Fruit fly (Drosophila melanogaster): ENCODE data around the gene chinmo.

chinmo gene

DNA sequence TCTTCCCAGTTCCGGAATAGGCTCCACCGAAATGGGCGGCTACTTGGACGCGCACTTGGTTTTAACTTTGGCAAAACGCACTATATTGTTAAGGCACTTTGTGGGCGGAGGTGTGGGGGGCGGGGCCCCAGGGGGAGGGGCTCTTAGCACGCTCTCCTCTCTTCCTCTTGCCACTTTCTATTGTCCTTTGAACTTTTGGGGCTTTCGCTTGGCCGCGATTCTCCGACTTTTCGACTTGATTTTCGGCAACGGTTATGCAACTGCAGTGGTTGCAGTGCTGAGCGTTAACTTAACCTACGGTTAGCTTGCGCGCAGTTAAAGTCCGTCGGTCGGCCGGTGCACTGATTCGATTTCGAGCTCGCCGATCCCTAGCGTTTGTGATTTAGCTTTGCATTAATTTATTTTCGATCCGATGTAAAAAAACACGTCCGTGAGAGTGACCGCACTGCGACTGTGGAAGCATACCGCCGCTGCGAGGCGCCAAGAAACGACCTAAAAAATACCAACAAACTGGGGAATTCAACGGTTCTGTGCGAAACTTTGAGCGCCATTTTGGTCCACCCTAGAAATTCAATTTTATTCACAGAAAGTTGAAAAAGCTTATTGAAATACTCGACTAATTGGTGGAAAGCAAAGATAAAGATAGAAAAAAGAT lies 73.0 kb downstream of the chinmo start, which contains the start of gene Rim2 (continued):
- no peak for TF ChIP-seq CG6854 (GFP tag; optimal IDR thresholded peaks at IDR 0.05)
- TF ChIP-seq CG6765 (GFP tag; optimal IDR thresholded peaks at IDR 0.05) = peak; percentile 10
- TF ChIP-seq Mad (GFP tag; optimal IDR thresholded peaks at IDR 0.05) = no peak
- no peak for TF ChIP-seq CG17802 (tag; optimal IDR thresholded peaks at IDR 0.05)
- TF ChIP-seq CG7839 (tag; optimal IDR thresholded peaks at IDR 0.05) = peak; percentile 14
- TF ChIP-seq Lpt (GFP tag; optimal IDR thresholded peaks at IDR 0.05) = no peak
- TF ChIP-seq hkb (optimal IDR thresholded peaks at IDR 0.05) = peak; percentile 39
- TF ChIP-seq hkb (GFP tag; IDR thresholded peaks at IDR 0.05) = no peak
- no peak for TF ChIP-seq ab (GFP tag; optimal IDR thresholded peaks at IDR 0.05)
- TF ChIP-seq CkIIα-i1 (GFP tag; IDR thresholded peaks at IDR 0.05) = no peak
- no peak for TF ChIP-seq Rx (GFP tag; IDR thresholded peaks at IDR 0.05)
- no peak for TF ChIP-seq CG12155 (GFP tag; optimal IDR thresholded peaks at IDR 0.05)
- TF ChIP-seq CoRest (tag; optimal IDR thresholded peaks at IDR 0.05) = peak; percentile 59
- no peak for TF ChIP-seq br (optimal IDR thresholded peaks at IDR 0.05)
- peak; percentile 25 for TF ChIP-seq CG3163 (GFP tag; optimal IDR thresholded peaks at IDR 0.05)
- no peak for TF ChIP-seq tup (GFP tag; optimal IDR thresholded peaks at IDR 0.05)
- peak; percentile 25 for TF ChIP-seq pho (GFP tag; optimal IDR thresholded peaks at IDR 0.05)
- TF ChIP-seq CG34422 (GFP tag; IDR thresholded peaks at IDR 0.05) = 0 out of 3 replicates have a peak, but pooled peaks have one; percentile 6
- peak; percentile 78 for TF ChIP-seq Hmr (GFP tag; optimal IDR thresholded peaks at IDR 0.05)
- TF ChIP-seq CG12236 (GFP tag; optimal IDR thresholded peaks at IDR 0.05) = no peak
- no peak for TF ChIP-seq ind (GFP tag; optimal IDR thresholded peaks at IDR 0.05)
- TF ChIP-seq CG13287 (GFP tag; IDR thresholded peaks at IDR 0.05; ENCODE audit: partially characterized antibody) = peak; percentile 40; the same call in 1 of the 2 replicates
- TF ChIP-seq CG17359 (tag; optimal IDR thresholded peaks at IDR 0.05) = no peak
- TF ChIP-seq lov (optimal IDR thresholded peaks at IDR 0.05) = no peak
- TF ChIP-seq lov (GFP tag; IDR thresholded peaks at IDR 0.05) = no peak
- TF ChIP-seq chn (GFP tag; optimal IDR thresholded peaks at IDR 0.05) = peak; percentile 15
- no peak for TF ChIP-seq shn (GFP tag; optimal IDR thresholded peaks at IDR 0.05)
- TF ChIP-seq Hr3 (GFP tag; optimal IDR thresholded peaks at IDR 0.05) = no peak
- 0 out of 3 replicates have a peak, but pooled peaks have one; percentile 27 for TF ChIP-seq Dbx (GFP tag; IDR thresholded peaks at IDR 0.05)
- TF ChIP-seq jumu (GFP tag; optimal IDR thresholded peaks at IDR 0.05) = peak; percentile 16
- no peak for TF ChIP-seq cato (GFP tag; optimal IDR thresholded peaks at IDR 0.05; ENCODE audit: borderline replicate concordance)
- TF ChIP-seq CG8478 (optimal IDR thresholded peaks at IDR 0.05) = no peak
- 0 out of 2 replicates have a peak, but pooled peaks have one; percentile 13 for TF ChIP-seq CG10321 (GFP tag; IDR thresholded peaks at IDR 0.05)
- peak; percentile 14 for TF ChIP-seq abd-A (tag; optimal IDR thresholded peaks at IDR 0.05)
- TF ChIP-seq D19B (GFP tag; optimal IDR thresholded peaks at IDR 0.05) = no peak
- TF ChIP-seq jigr1 (GFP tag; IDR thresholded peaks at IDR 0.05) = no peak
- peak; percentile 22 for TF ChIP-seq CG12769 (tag; optimal IDR thresholded peaks at IDR 0.05)
- TF ChIP-seq Sox100B (GFP tag; optimal IDR thresholded peaks at IDR 0.05) = no peak
- TF ChIP-seq CG2120 (GFP tag; optimal IDR thresholded peaks at IDR 0.05) = peak; percentile 25
- no peak for TF ChIP-seq CG18764 (GFP tag; optimal IDR thresholded peaks at IDR 0.05)
- no peak for TF ChIP-seq sens-2 (GFP tag; IDR thresholded peaks at IDR 0.05)
- no peak for TF ChIP-seq lbe (GFP tag; optimal IDR thresholded peaks at IDR 0.05)
- no peak for TF ChIP-seq aop (GFP tag; IDR thresholded peaks at IDR 0.05)
- TF ChIP-seq CG15514 (GFP tag; optimal IDR thresholded peaks at IDR 0.05) = peak; percentile 80
- no peak for TF ChIP-seq CG2199 (GFP tag; IDR thresholded peaks at IDR 0.05)
- TF ChIP-seq YL-1 (GFP tag; optimal IDR thresholded peaks at IDR 0.05) = peak; percentile 35
- no peak for TF ChIP-seq tx (GFP tag; optimal IDR thresholded peaks at IDR 0.05)
- no peak for TF ChIP-seq CG3726 (GFP tag; IDR thresholded peaks at IDR 0.05)
- TF ChIP-seq B-H1 (GFP tag; IDR thresholded peaks at IDR 0.05) = no peak
- TF ChIP-seq vvl (GFP tag; IDR thresholded peaks at IDR 0.05) = peak; percentile 70
- TF ChIP-seq bigmax (GFP tag; optimal IDR thresholded peaks at IDR 0.05) = peak; percentile 33
- no peak for TF ChIP-seq bab2 (GFP tag; optimal IDR thresholded peaks at IDR 0.05)
